Fruit fly (Drosophila melanogaster) whole organism, adult: Measurements from ENCODE around the gene CG33658.

Experiments
- CG11617 ChIP-seq: fragments of 200-800 bp; sonication (Bioruptor generic); optimal IDR thresholded peaks from 2 replicates; lab custom pipeline; 2017; ENCODE audit warnings: mild to moderate bottlenecking, missing biosample characterization, missing genetic modification reagents, missing genetic modification characterization
- CG12768 ChIP-seq: fragments of 200-800 bp; sonication (Bioruptor generic); optimal IDR thresholded peaks from 2 replicates; lab custom pipeline; 2017; ENCODE audit warnings: missing biosample characterization, missing genetic modification characterization, mild to moderate bottlenecking, moderate library complexity, missing genetic modification reagents
- CG14711 ChIP-seq: fragments of 200-800 bp; sonication (Bioruptor generic); optimal IDR thresholded peaks from 2 replicates; lab custom pipeline; 2018; ENCODE audit warnings: missing biosample characterization, mild to moderate bottlenecking, missing genetic modification characterization, moderate library complexity
- CG5204 ChIP-seq: fragments of 200-800 bp; sonication (Bioruptor generic); optimal IDR thresholded peaks from 2 replicates; lab custom pipeline; 2016; ENCODE audit warnings: missing biosample characterization, missing genetic modification characterization
- CG7101 ChIP-seq: fragments of 200-800 bp; sonication (Bioruptor generic); optimal IDR thresholded peaks from 2 replicates; lab custom pipeline; 2018; ENCODE audit warnings: missing biosample characterization, mild to moderate bottlenecking, missing genetic modification characterization, moderate library complexity
- Crg-1 ChIP-seq: fragments of 200-800 bp; sonication (Bioruptor generic); optimal IDR thresholded peaks from 2 replicates; lab custom pipeline; 2016; ENCODE audit warnings: missing biosample characterization, missing genetic modification characterization
- bab1 ChIP-seq: fragments of 200-800 bp; sonication (Bioruptor generic); optimal IDR thresholded peaks from 3 replicates; lab custom pipeline; 2019; ENCODE audit warnings: missing biosample characterization, mild to moderate bottlenecking, missing genetic modification characterization, moderate library complexity
- cnc ChIP-seq, 2 experiments: fragments of >200 bp; optimal IDR thresholded peaks; 2 replicates each; lab custom pipeline; 2017
- kay ChIP-seq: fragments of 200-800 bp; sonication (Bioruptor generic); peaks from one replicate; lab custom pipeline; 2016; ENCODE audit warnings: missing biosample characterization, missing genetic modification characterization, borderline replicate concordance
- ovo ChIP-seq: fragments of 200-800 bp; sonication (Bioruptor generic); optimal IDR thresholded peaks from 2 replicates; lab custom pipeline; 2016; ENCODE audit warnings: missing biosample characterization, missing genetic modification characterization
- pad ChIP-seq: fragments of 200-800 bp; sonication (Bioruptor generic); optimal IDR thresholded peaks from 3 replicates; lab custom pipeline; 2017; ENCODE audit warnings: missing biosample characterization, missing genetic modification characterization, mild to moderate bottlenecking, moderate library complexity, missing genetic modification reagents
- tj ChIP-seq: fragments of 200-800 bp; sonication (Bioruptor generic); optimal IDR thresholded peaks from 3 replicates; lab custom pipeline; 2017; ENCODE audit warnings: missing biosample characterization, mild to moderate bottlenecking, missing genetic modification characterization, moderate library complexity

DNA sequence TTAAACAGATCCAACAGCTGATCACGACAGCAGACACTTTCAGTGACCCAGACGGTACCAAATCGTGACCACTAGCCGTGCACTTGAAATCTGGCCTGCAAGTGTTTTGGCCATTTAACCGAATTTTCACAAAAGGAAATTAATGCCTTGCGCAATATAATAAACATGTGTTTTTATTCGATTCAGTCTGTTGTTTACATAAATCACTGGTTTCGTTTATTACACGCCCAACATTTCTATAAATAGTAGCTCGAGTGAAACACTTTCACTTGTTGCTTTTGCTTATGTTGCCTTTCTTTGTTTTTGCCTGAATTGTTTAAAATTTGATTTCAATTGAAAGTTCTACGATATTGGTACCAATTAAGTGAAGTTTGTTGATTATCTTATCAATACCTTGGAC is 28.6 kb downstream of the CG33658 start:
- TF ChIP-seq ovo (GFP tag; lab: Kevin White, UChicago) (no peak), CG14711 (tag; lab: Kevin White, UChicago) (no peak), kay (GFP tag; lab: Kevin White, UChicago) (no peak), CG11617 (GFP tag; lab: Kevin White, UChicago) (no peak), tj (no peak), pad (no peak), Crg-1 (no peak), CG7101 (no peak), CG5204 (GFP tag; lab: Kevin White, UChicago) (no peak), bab1 (GFP tag; lab: Kevin White, UChicago) (no peak), CG12768 (no peak), cnc (optimal IDR thresholded peaks at IDR 0.05; lab: Kevin White, UChicago) (no peak)
